Worm (Caenorhabditis elegans) whole organism, L1 larva: ENCODE results near the gene ceh-31.

Source experiments
- C16A3.4 ChIP-seq: fragments of 150-350 bp; optimal IDR thresholded peaks from 2 replicates; lab custom pipeline; 2014; ENCODE audit warnings: missing biosample characterization, missing genetic modification characterization
- aha-1 ChIP-seq: fragments of 150-350 bp; optimal IDR thresholded peaks from 2 replicates; lab custom pipeline; 2014; ENCODE audit warnings: missing biosample characterization, missing genetic modification characterization
- blmp-1 ChIP-seq: fragments of 150-350 bp; optimal IDR thresholded peaks from 2 replicates; lab custom pipeline; 2014; ENCODE audit warnings: missing biosample characterization, missing genetic modification characterization
- ceh-82 ChIP-seq, 3 experiments: fragments of 150-350 bp in 1 of 3; sonication (generic microtip) in 2 of 3; optimal IDR thresholded peaks; 2 replicates each; lab custom pipeline; 2014 to 2017; ENCODE audit warnings: missing biosample characterization in 3 of 3, missing genetic modification characterization in 3 of 3
- dsc-1 ChIP-seq: sonication (generic microtip); optimal IDR thresholded peaks from 2 replicates; lab custom pipeline; 2016; ENCODE audit warnings: mild to moderate bottlenecking, missing genetic modification characterization, missing compliant biosample characterization
- efl-1 ChIP-seq, 4 experiments: fragments of 150-350 bp; optimal IDR thresholded peaks in 3 of 4; peaks in 1 of 4; 1 replicate in 1 of 4; 2 replicates in 3 of 4; lab custom pipeline; 2014; ENCODE audit warnings: missing biosample characterization in 2 of 4, missing genetic modification characterization in 2 of 4, missing genetic modification reagents in 2 of 4
- egl-13 ChIP-seq: sonication (generic microtip); optimal IDR thresholded peaks from 2 replicates; lab custom pipeline; 2016; ENCODE audit warnings: missing genotype, missing genetic modification reagents, missing genetic modification characterization, missing compliant biosample characterization
- elt-2 ChIP-seq: sonication (generic microtip); optimal IDR thresholded peaks from 2 replicates; lab custom pipeline; 2016; ENCODE audit warnings: missing genetic modification characterization, mild to moderate bottlenecking, inconsistent platforms, missing compliant biosample characterization, missing genetic modification reagents
- fkh-4 ChIP-seq: sonication (generic microtip); optimal IDR thresholded peaks from 2 replicates; lab custom pipeline; 2016; ENCODE audit warnings: missing compliant biosample characterization, missing genetic modification characterization, borderline replicate concordance
- fkh-8 ChIP-seq: sonication (generic microtip); optimal IDR thresholded peaks from 2 replicates; lab custom pipeline; 2016; ENCODE audit warnings: mild to moderate bottlenecking, missing genetic modification characterization, missing compliant biosample characterization
- fos-1 ChIP-seq: fragments of 150-350 bp; optimal IDR thresholded peaks from 2 replicates; lab custom pipeline; 2014; ENCODE audit warnings: missing biosample characterization, missing genetic modification characterization
- hlh-4 ChIP-seq: sonication (generic microtip); optimal IDR thresholded peaks from 2 replicates; lab custom pipeline; 2016; ENCODE audit warnings: mild to moderate bottlenecking, missing genetic modification characterization, missing compliant biosample characterization
- irx-1 ChIP-seq: sonication (generic microtip); optimal IDR thresholded peaks from 2 replicates; lab custom pipeline; 2016; ENCODE audit warnings: missing genetic modification characterization, missing compliant biosample characterization
- lin-13 ChIP-seq: fragments of 150-350 bp; optimal IDR thresholded peaks from 2 replicates; lab custom pipeline; 2014; ENCODE audit warnings: missing biosample characterization, missing genetic modification reagents, missing genetic modification characterization
- lin-14 ChIP-seq: fragments of 200-800 bp; sonication (Bioruptor generic); optimal IDR thresholded peaks from 2 replicates; lab custom pipeline; 2018; ENCODE audit warnings: mild to moderate bottlenecking, missing genetic modification characterization, moderate library complexity, missing compliant biosample characterization
- lin-35 ChIP-seq, 2 experiments: fragments of 150-350 bp; optimal IDR thresholded peaks; 2 replicates each; lab custom pipeline; 2014; ENCODE audit warnings: missing biosample characterization in 2 of 2, missing genetic modification characterization in 2 of 2, missing genetic modification reagents in 2 of 2
- lin-39 ChIP-seq: fragments of 150-350 bp; optimal IDR thresholded peaks from 2 replicates; lab custom pipeline; 2014; ENCODE audit warnings: missing biosample characterization, missing genetic modification reagents, missing genetic modification characterization
- lir-3 ChIP-seq: sonication (generic microtip); optimal IDR thresholded peaks from 2 replicates; lab custom pipeline; 2016; ENCODE audit warnings: mild to moderate bottlenecking, missing genetic modification characterization, moderate library complexity, missing compliant biosample characterization; ENCODE audit not compliant: poor library complexity
- lsy-2 ChIP-seq, 2 experiments: fragments of 150-350 bp; optimal IDR thresholded peaks; 2 replicates each; lab custom pipeline; 2014; ENCODE audit warnings: missing biosample characterization in 2 of 2, missing genetic modification characterization in 2 of 2
- mab-9 ChIP-seq: fragments of 200-800 bp; sonication (Bioruptor generic); IDR thresholded peaks from 2 replicates; pipeline ENCODE4 v1.3.6; 2022; ENCODE audit warnings: missing genetic modification reagents, missing genetic modification characterization, missing compliant biosample characterization
- mdl-1 ChIP-seq, 2 experiments: fragments of 150-350 bp; optimal IDR thresholded peaks; 2 replicates each; lab custom pipeline; 2014 to 2017; ENCODE audit warnings: missing biosample characterization in 2 of 2, missing genetic modification characterization in 2 of 2, inconsistent platforms in 1 of 2
- mep-1 ChIP-seq: fragments of 150-350 bp; optimal IDR thresholded peaks from 2 replicates; lab custom pipeline; 2014; ENCODE audit warnings: missing biosample characterization, missing genetic modification characterization
- nhr-19 ChIP-seq: fragments of 200-800 bp; sonication (Bioruptor generic); conservative IDR thresholded peaks from 2 replicates; pipeline ENCODE4 v1.3.6; 2022; ENCODE audit warnings: missing genetic modification characterization, missing compliant biosample characterization
- nhr-20 ChIP-seq: sonication (generic microtip); optimal IDR thresholded peaks from 2 replicates; lab custom pipeline; 2016; ENCODE audit warnings: mild to moderate bottlenecking, missing genetic modification characterization, missing compliant biosample characterization
- nhr-237 ChIP-seq: fragments of 150-350 bp; optimal IDR thresholded peaks from 2 replicates; lab custom pipeline; 2014; ENCODE audit warnings: missing biosample characterization, missing genetic modification characterization
- nhr-47 ChIP-seq: sonication (generic microtip); optimal IDR thresholded peaks from 2 replicates; lab custom pipeline; 2016; ENCODE audit warnings: mild to moderate bottlenecking, missing genetic modification characterization, moderate library complexity, missing compliant biosample characterization
- nhr-71 ChIP-seq: sonication (generic microtip); optimal IDR thresholded peaks from 2 replicates; lab custom pipeline; 2016; ENCODE audit warnings: mild to moderate bottlenecking, missing genetic modification characterization, moderate library complexity, missing compliant biosample characterization
- nhr-90 ChIP-seq: sonication (generic microtip); optimal IDR thresholded peaks from 2 replicates; lab custom pipeline; 2016; ENCODE audit warnings: mild to moderate bottlenecking, missing genetic modification characterization, missing compliant biosample characterization; ENCODE audit not compliant: poor library complexity
- pax-3 ChIP-seq: fragments of 200-800 bp; sonication (Bioruptor generic); optimal IDR thresholded peaks from 2 replicates; lab custom pipeline; 2018; ENCODE audit warnings: mild to moderate bottlenecking, missing genetic modification characterization, moderate library complexity, missing compliant biosample characterization
- rnt-1 ChIP-seq: sonication (generic microtip); optimal IDR thresholded peaks from 2 replicates; lab custom pipeline; 2016; ENCODE audit warnings: mild to moderate bottlenecking, missing genetic modification characterization, moderate library complexity, missing compliant biosample characterization
- snpc-4 ChIP-seq: fragments of 150-350 bp; optimal IDR thresholded peaks from 2 replicates; lab custom pipeline; 2014; ENCODE audit warnings: missing biosample characterization, missing genetic modification characterization
- snu-23 ChIP-seq: sonication (generic microtip); optimal IDR thresholded peaks from 2 replicates; lab custom pipeline; 2016; ENCODE audit warnings: missing genetic modification characterization, missing compliant biosample characterization
- sox-4 ChIP-seq: sonication (generic microtip); optimal IDR thresholded peaks from 2 replicates; lab custom pipeline; 2016; ENCODE audit warnings: missing genetic modification characterization, missing compliant biosample characterization
- swsn-7 ChIP-seq: sonication (generic microtip); optimal IDR thresholded peaks from 2 replicates; lab custom pipeline; 2016; ENCODE audit warnings: missing genetic modification characterization, missing compliant biosample characterization
- tbx-2 ChIP-seq: sonication (generic microtip); optimal IDR thresholded peaks from 2 replicates; lab custom pipeline; 2016; ENCODE audit warnings: missing genetic modification characterization, missing compliant biosample characterization
- unc-130 ChIP-seq: fragments of 150-350 bp; optimal IDR thresholded peaks from 2 replicates; lab custom pipeline; 2017; ENCODE audit warnings: missing biosample characterization, missing genetic modification characterization, inconsistent platforms
- unc-98 ChIP-seq: fragments of 200-800 bp; sonication (Bioruptor generic); IDR thresholded peaks from 2 replicates; pipeline ENCODE4 v1.3.6; 2022; ENCODE audit warnings: missing genetic modification characterization, missing compliant biosample characterization
- vab-15 ChIP-seq: sonication (generic microtip); optimal IDR thresholded peaks from 2 replicates; lab custom pipeline; 2017; ENCODE audit warnings: missing genotype, mild to moderate bottlenecking, missing genetic modification characterization, missing compliant biosample characterization
- xbp-1 ChIP-seq: sonication (generic microtip); optimal IDR thresholded peaks from 2 replicates; lab custom pipeline; 2016; ENCODE audit warnings: missing genetic modification characterization, missing compliant biosample characterization
- zag-1 ChIP-seq: fragments of 150-350 bp; optimal IDR thresholded peaks from 2 replicates; lab custom pipeline; 2014; ENCODE audit warnings: missing biosample characterization, missing genetic modification characterization
- ztf-11 ChIP-seq, 2 experiments: sonication (generic microtip); optimal IDR thresholded peaks; 2 replicates each; lab custom pipeline; 2016 to 2017; ENCODE audit warnings: missing genetic modification characterization in 2 of 2, missing biosample characterization in 1 of 2, missing compliant biosample characterization in 1 of 2
- ztf-4 ChIP-seq: fragments of 150-350 bp; optimal IDR thresholded peaks from 2 replicates; lab custom pipeline; 2014; ENCODE audit warnings: missing biosample characterization, missing genetic modification characterization

Gene ceh-31

DNA sequence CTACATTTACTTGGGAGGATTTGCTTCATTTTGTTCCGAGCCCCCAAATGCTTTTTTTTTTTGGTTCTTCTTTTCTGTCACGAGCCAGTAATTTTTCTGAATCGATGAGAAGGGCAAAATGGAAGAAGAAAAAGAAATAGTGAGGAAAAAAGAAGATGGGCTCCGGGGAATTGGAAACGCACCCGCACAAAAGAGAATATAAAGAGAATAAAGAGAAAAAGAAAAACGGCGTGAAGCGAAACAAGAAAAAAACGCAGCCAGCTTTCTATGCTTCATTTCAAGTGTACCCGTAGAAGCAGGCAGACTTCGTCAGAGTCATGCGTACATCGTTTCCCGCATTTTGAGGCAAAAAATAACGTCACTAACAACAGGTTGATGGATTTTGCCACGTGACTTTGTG, 40.8 kb upstream of the ceh-31 start (continued):
- TF ChIP-seq mep-1 (no peak), lin-35 (GFP tag; optimal IDR thresholded peaks at IDR 0.05; lab: Kevin White, UChicago) (peak in 1 of 2 experiments; percentile 42), lsy-2 (tag; optimal IDR thresholded peaks at IDR 0.05; lab: Kevin White, UChicago) (peak; percentile 1 to 21)
- TF ChIP-seq, all 84 proteins: peak for 20

DNA sequence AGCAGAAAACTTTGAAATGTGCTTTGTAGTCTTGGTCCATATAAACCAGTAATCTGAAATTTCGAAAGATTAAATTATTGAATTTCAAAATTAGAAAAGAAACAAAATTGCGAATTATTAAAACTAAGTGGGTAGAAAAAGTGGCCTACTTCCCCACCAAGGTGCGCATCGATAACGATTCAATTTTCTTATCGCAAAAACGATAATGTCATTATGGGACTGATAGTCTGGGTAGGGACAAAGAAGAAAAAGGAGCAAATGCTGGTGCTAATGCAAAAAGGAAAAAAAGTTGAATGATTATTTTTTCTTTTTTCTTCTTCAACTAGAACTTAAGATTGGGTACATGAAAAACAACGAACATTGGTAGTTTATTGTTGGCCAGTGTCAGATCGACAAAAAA, 40.4 kb upstream of the ceh-31 start, which contains the start of gene gpcp-1:
Gene gpcp-1 (minus strand): TSS at position 53 of the 400 bp plus-strand sequence.
- no peak for TF ChIP-seq efl-1 (optimal IDR thresholded peaks at IDR 0.05; lab: Kevin White, UChicago)
- TF ChIP-seq efl-1 (GFP tag; optimal IDR thresholded peaks at IDR 0.05 in 1 of 2; lab: Kevin White, UChicago), result peak in 1 of 2 experiments; percentile 64
- TF ChIP-seq vab-15, result no peak
- peak; percentile 75 for TF ChIP-seq elt-2 (tag; lab: Kevin White, UChicago)
- TF ChIP-seq C16A3.4 (tag; lab: Kevin White, UChicago), result no peak
- TF ChIP-seq, all 84 proteins: peak for 2

DNA sequence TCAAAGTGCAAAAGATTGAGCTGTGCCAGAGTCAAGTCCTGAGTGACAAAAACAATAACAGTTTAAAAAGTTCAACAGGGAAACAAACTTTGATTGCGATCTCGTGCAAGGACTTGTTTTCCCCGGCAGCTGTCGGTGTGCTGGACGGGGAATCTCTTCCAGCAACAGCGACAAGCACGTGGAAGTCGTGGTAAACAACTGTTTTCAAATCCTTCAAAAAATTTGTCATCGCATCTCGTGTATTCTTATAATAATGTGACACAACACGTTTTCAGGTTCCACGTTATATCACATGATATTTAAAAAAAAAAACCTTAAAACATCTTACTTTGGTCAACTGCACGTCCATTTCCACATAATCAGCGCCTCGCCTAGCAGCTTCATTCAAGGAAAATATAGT, 38.4 kb upstream of the ceh-31 start:
- peak; percentile 55 for TF ChIP-seq lir-3 (tag; lab: Kevin White, UChicago)
- TF ChIP-seq nhr-47 (tag; lab: Kevin White, UChicago), result peak; percentile 32
- no peak for TF ChIP-seq nhr-237 (tag; lab: Kevin White, UChicago)
- peak; percentile 33 to 59 for TF ChIP-seq lsy-2 (tag; optimal IDR thresholded peaks at IDR 0.05; lab: Kevin White, UChicago)
- TF ChIP-seq unc-98 (GFP tag; lab: Robert Waterston, UW), result peak; percentile 17; the same call in 1 of the 2 replicates
- TF ChIP-seq mdl-1 (tag; optimal IDR thresholded peaks at IDR 0.05; lab: Kevin White, UChicago), result peak in 1 of 2 experiments; percentile 79
- peak; percentile 5 for TF ChIP-seq swsn-7
- TF ChIP-seq pax-3 (tag; lab: Kevin White, UChicago), result no peak
- TF ChIP-seq rnt-1 (tag; lab: Kevin White, UChicago), result peak; percentile 84
- peak; percentile 38 for TF ChIP-seq snu-23
- no peak for TF ChIP-seq hlh-4 (tag; lab: Kevin White, UChicago)
- no peak for TF ChIP-seq efl-1 (optimal IDR thresholded peaks at IDR 0.05; lab: Kevin White, UChicago)
- peak in 1 of 2 experiments; percentile 88 for TF ChIP-seq efl-1 (GFP tag; optimal IDR thresholded peaks at IDR 0.05 in 1 of 2; lab: Kevin White, UChicago)
- peak; percentile 81 for TF ChIP-seq lin-14
- no peak for TF ChIP-seq aha-1 (tag; lab: Kevin White, UChicago)
- TF ChIP-seq nhr-19 (GFP tag; lab: Robert Waterston, UW), result peak; percentile 76
- TF ChIP-seq fkh-8 (tag; lab: Kevin White, UChicago), result no peak
- peak; percentile 33 for TF ChIP-seq tbx-2 (tag; lab: Kevin White, UChicago)
- peak; percentile 89 for TF ChIP-seq unc-130 (tag; lab: Kevin White, UChicago)
- no peak for TF ChIP-seq lin-39 (tag; lab: Kevin White, UChicago)
- no peak for TF ChIP-seq sox-4 (tag; lab: Kevin White, UChicago)
- TF ChIP-seq nhr-20 (tag; lab: Kevin White, UChicago), result peak; percentile 54
- TF ChIP-seq nhr-71 (tag; lab: Kevin White, UChicago), result peak; percentile 81
- peak; percentile 7 to 16 for TF ChIP-seq lin-35 (GFP tag; optimal IDR thresholded peaks at IDR 0.05; lab: Kevin White, UChicago)
- peak; percentile 44 for TF ChIP-seq ztf-4 (tag; lab: Kevin White, UChicago)

DNA sequence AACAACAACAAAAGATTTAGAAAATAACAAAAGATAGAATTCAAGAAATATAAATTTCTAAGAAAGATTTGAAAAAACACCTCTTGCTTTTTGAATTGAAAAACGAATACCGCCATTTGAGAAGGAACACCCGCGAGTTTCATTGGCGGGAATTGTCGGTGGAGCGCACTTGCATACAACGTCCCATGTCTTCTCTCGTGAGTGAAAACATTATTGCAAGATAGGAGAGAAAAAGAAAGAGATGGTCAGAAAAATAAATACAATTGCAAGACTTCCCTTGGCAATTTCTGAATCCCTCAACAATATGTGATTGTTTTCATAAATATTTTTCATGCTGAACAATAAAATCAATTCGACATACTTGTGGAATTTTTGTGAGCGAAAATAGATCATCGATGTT, 35.9 kb upstream of the ceh-31 start, which contains the start of gene K10B3.5:
Gene K10B3.5 (minus strand): TSS at position 343 of the 400 bp plus-strand sequence.
- TF ChIP-seq blmp-1 (tag; lab: Kevin White, UChicago), result peak; percentile 82
- TF ChIP-seq mab-9 (GFP tag; lab: Robert Waterston, UW), result no peak
- TF ChIP-seq lin-14, result peak; percentile 93
- TF ChIP-seq fkh-4 (tag; lab: Kevin White, UChicago), result no peak
- no peak for TF ChIP-seq irx-1 (tag; lab: Kevin White, UChicago)
- TF ChIP-seq ztf-11 (tag; optimal IDR thresholded peaks at IDR 0.05; lab: Kevin White, UChicago), result peak in 1 of 2 experiments; percentile 11
- peak; percentile 43 for TF ChIP-seq snpc-4 (tag; lab: Kevin White, UChicago)
- TF ChIP-seq dsc-1, result peak; percentile 55
- TF ChIP-seq snu-23, result peak; percentile 71
- peak; percentile 36 for TF ChIP-seq lir-3 (tag; lab: Kevin White, UChicago)
- peak; percentile 69 for TF ChIP-seq nhr-90
- peak; percentile 67 for TF ChIP-seq nhr-47 (tag; lab: Kevin White, UChicago)
- no peak for TF ChIP-seq aha-1 (tag; lab: Kevin White, UChicago)
- peak; percentile 70 to 91 for TF ChIP-seq lin-35 (GFP tag; optimal IDR thresholded peaks at IDR 0.05; lab: Kevin White, UChicago)
- peak; percentile 5 for TF ChIP-seq egl-13 (tag; lab: Kevin White, UChicago)
- no peak for TF ChIP-seq zag-1
- TF ChIP-seq xbp-1 (tag; lab: Kevin White, UChicago), result peak; percentile 56
- peak; percentile 41 for TF ChIP-seq fos-1
- peak; percentile 69 for TF ChIP-seq lin-13 (GFP tag; lab: Kevin White, UChicago)
- TF ChIP-seq fkh-8 (tag; lab: Kevin White, UChicago), result peak; percentile 17
- TF ChIP-seq efl-1 (optimal IDR thresholded peaks at IDR 0.05; lab: Kevin White, UChicago), result peak; percentile 63 to 86
- TF ChIP-seq efl-1 (GFP tag; optimal IDR thresholded peaks at IDR 0.05 in 1 of 2; lab: Kevin White, UChicago), result peak; percentile 76 to 94
- peak; percentile 50 for TF ChIP-seq nhr-19 (GFP tag; lab: Robert Waterston, UW)
- TF ChIP-seq tbx-2 (tag; lab: Kevin White, UChicago), result peak; percentile 72
- TF ChIP-seq lin-39 (tag; lab: Kevin White, UChicago), result peak; percentile 24
- TF ChIP-seq ceh-82 (tag; optimal IDR thresholded peaks at IDR 0.05; lab: Kevin White, UChicago), result peak in 2 of 3 experiments; percentile 25 to 52
- TF ChIP-seq vab-15, result no peak
